Worm (Caenorhabditis elegans) whole organism, early embryonic: ENCODE data around the gene B0198.3.

ENCODE experiments used
- F13C5.2 ChIP-seq: sonication (generic microtip); optimal IDR thresholded peaks from 2 replicates; lab custom pipeline; 2017; ENCODE audit warnings: mild to moderate bottlenecking, missing genetic modification characterization, inconsistent platforms, missing compliant biosample characterization
- ama-1 ChIP-seq: fragments of 150-350 bp; optimal IDR thresholded peaks from 2 replicates; lab custom pipeline; 2014
- ceh-13 ChIP-seq: fragments of 200-800 bp; sonication (Bioruptor generic); optimal IDR thresholded peaks from 2 replicates; lab custom pipeline; 2018; ENCODE audit warnings: mild to moderate bottlenecking, missing genetic modification characterization, missing compliant biosample characterization
- ets-7 ChIP-seq: sonication (generic microtip); optimal IDR thresholded peaks from 2 replicates; lab custom pipeline; 2016; ENCODE audit warnings: missing genotype, missing genetic modification characterization, missing compliant biosample characterization
- flt-1 ChIP-seq: fragments of 200-800 bp; sonication (Bioruptor generic); IDR thresholded peaks from 2 replicates; pipeline ENCODE4 v1.3.6; 2022; ENCODE audit warnings: missing genetic modification characterization, missing compliant biosample characterization
- hmbx-1 ChIP-seq: sonication (generic microtip); optimal IDR thresholded peaks from 2 replicates; lab custom pipeline; 2016; ENCODE audit warnings: mild to moderate bottlenecking, missing genetic modification characterization, missing compliant biosample characterization
- hmg-4 ChIP-seq: fragments of 200-800 bp; sonication (Bioruptor generic); optimal IDR thresholded peaks from 2 replicates; lab custom pipeline; 2018; ENCODE audit warnings: mild to moderate bottlenecking, missing genetic modification characterization, missing compliant biosample characterization
- hnd-1 ChIP-seq: sonication (generic microtip); optimal IDR thresholded peaks from 2 replicates; lab custom pipeline; 2016; ENCODE audit warnings: missing genetic modification characterization, missing compliant biosample characterization
- scrt-1 ChIP-seq: fragments of 200-800 bp; sonication (Bioruptor generic); IDR thresholded peaks from 2 replicates; pipeline ENCODE4 v1.3.6; 2022; ENCODE audit warnings: missing genetic modification characterization, missing compliant biosample characterization
- tbx-11 ChIP-seq: fragments of 200-800 bp; sonication (Bioruptor generic); IDR thresholded peaks from 2 replicates; pipeline ENCODE4 v1.3.6; 2022; ENCODE audit warnings: missing genetic modification characterization, missing compliant biosample characterization
- tbx-37 ChIP-seq: fragments of 200-800 bp; sonication (Bioruptor generic); conservative IDR thresholded peaks from 2 replicates; pipeline ENCODE4 v1.3.6; 2022; ENCODE audit warnings: missing genetic modification reagents, missing genetic modification characterization, missing compliant biosample characterization
- tra-4 ChIP-seq: sonication (generic microtip); optimal IDR thresholded peaks from 2 replicates; lab custom pipeline; 2017; ENCODE audit warnings: missing genetic modification characterization, missing compliant biosample characterization

DNA sequence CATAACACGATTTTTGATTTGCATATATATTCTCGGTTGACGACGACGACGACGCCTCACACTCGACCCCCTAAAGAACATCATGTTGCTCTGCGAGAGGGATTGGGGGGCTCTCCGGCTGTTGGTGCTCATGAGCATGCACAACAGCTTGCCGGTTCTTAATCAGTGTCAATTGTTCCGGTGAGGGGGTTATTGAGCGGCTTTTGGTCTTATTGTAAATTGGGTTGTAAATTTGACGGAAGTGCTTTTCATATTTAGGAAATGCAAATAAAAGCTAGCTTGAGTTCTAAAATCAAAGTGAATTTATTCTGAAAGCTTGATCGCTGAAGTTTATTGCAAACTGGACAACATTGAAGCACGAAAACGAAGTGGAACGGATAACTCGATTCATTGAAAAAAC is 18.9 kb downstream of the B0198.3 start:
- TF ChIP-seq tra-4 (tag; lab: Kevin White, UChicago): no peak
- TF ChIP-seq ama-1 (lab: Kevin White, UChicago): no peak
- no peak for TF ChIP-seq flt-1
- no peak for TF ChIP-seq tbx-37 (GFP tag; lab: Robert Waterston, UW)
- TF ChIP-seq hmbx-1 (tag; lab: Kevin White, UChicago): no peak
- no peak for TF ChIP-seq hnd-1 (tag; lab: Kevin White, UChicago)
- TF ChIP-seq tbx-11 (GFP tag; lab: Robert Waterston, UW): no peak
- no peak for TF ChIP-seq hmg-4 (GFP tag; lab: Kevin White, UChicago)
- TF ChIP-seq scrt-1 (GFP tag; lab: Robert Waterston, UW): no peak
- TF ChIP-seq F13C5.2 (tag; lab: Kevin White, UChicago): no peak
- TF ChIP-seq ceh-13 (GFP tag; lab: Kevin White, UChicago): no peak
- TF ChIP-seq ets-7 (tag; lab: Kevin White, UChicago): no peak
